Worm (Caenorhabditis elegans) whole organism, L4 larva: ENCODE data around the gene K12D12.4.
A peak's percentile ranks its signal among the peaks of the same experiment; 100 is the strongest.

Source experiments
- D1046.2 ChIP-seq: fragments of 200-800 bp; sonication (Bioruptor generic); IDR thresholded peaks from 2 replicates; pipeline ENCODE4 v1.3.6; 2022; ENCODE audit warnings: missing genetic modification characterization, missing compliant biosample characterization
- F37D6.2 ChIP-seq: sonication (generic microtip); optimal IDR thresholded peaks from 2 replicates; lab custom pipeline; 2016; ENCODE audit warnings: mild to moderate bottlenecking, missing genetic modification characterization, missing compliant biosample characterization
- F44E2.7 ChIP-seq: fragments of 200-800 bp; sonication (Bioruptor generic); IDR thresholded peaks from 2 replicates; pipeline ENCODE4 v2.1.2; 2022; ENCODE audit warnings: missing genetic modification characterization, missing compliant biosample characterization
- T20F7.1 ChIP-seq: fragments of 200-800 bp; sonication (Bioruptor generic); optimal IDR thresholded peaks from 2 replicates; lab custom pipeline; 2018; ENCODE audit warnings: mild to moderate bottlenecking, missing genetic modification characterization, missing compliant biosample characterization
- Y48G9A.11 ChIP-seq: fragments of 200-800 bp; sonication (Bioruptor generic); IDR thresholded peaks from 2 replicates; pipeline ENCODE4 v1.3.6; 2022; ENCODE audit warnings: missing genetic modification reagents, missing genetic modification characterization, missing compliant biosample characterization
- ZK337.2 ChIP-seq: fragments of 200-800 bp; sonication (Bioruptor generic); IDR thresholded peaks from 2 replicates; pipeline ENCODE4 v1.3.6; 2022; ENCODE audit warnings: missing genetic modification reagents, missing genetic modification characterization, missing compliant biosample characterization
- aly-2 ChIP-seq: sonication (generic microtip); optimal IDR thresholded peaks from 2 replicates; lab custom pipeline; 2018; ENCODE audit warnings: missing biosample characterization, missing genetic modification characterization
- ama-1 ChIP-seq: fragments of 150-350 bp; optimal IDR thresholded peaks from 2 replicates; lab custom pipeline; 2014; ENCODE audit warnings: inconsistent platforms, mixed read lengths
- arid-1 ChIP-seq: fragments of 200-800 bp; sonication (Bioruptor generic); conservative IDR thresholded peaks from 2 replicates; pipeline ENCODE4 v1.3.6; 2022; ENCODE audit warnings: missing genetic modification reagents, missing genetic modification characterization, missing compliant biosample characterization
- attf-4 ChIP-seq: sonication (generic microtip); optimal IDR thresholded peaks from 3 replicates; lab custom pipeline; 2017; ENCODE audit warnings: missing biosample characterization, missing genetic modification characterization
- ceh-20 ChIP-seq: fragments of 200-800 bp; sonication (Bioruptor generic); IDR thresholded peaks from 2 replicates; pipeline ENCODE4 v1.3.6; 2022; ENCODE audit warnings: missing genetic modification reagents, missing genetic modification characterization, missing compliant biosample characterization
- ceh-44 ChIP-seq: fragments of 200-800 bp; sonication (Bioruptor generic); IDR thresholded peaks from 2 replicates; pipeline ENCODE4 v1.3.6; 2022; ENCODE audit warnings: missing genetic modification reagents, missing genetic modification characterization, missing compliant biosample characterization
- cey-2 ChIP-seq: sonication (generic microtip); optimal IDR thresholded peaks from 3 replicates; lab custom pipeline; 2017; ENCODE audit warnings: missing genetic modification characterization, mild to moderate bottlenecking, missing compliant biosample characterization, antibody characterized with exemption, borderline replicate concordance; ENCODE audit not compliant: insufficient read depth
- ctbp-1 ChIP-seq: fragments of 200-800 bp; sonication (Bioruptor generic); IDR thresholded peaks from 2 replicates; pipeline ENCODE4 v1.3.6; 2022; ENCODE audit warnings: missing genetic modification reagents, missing genetic modification characterization, missing compliant biosample characterization
- daf-19 ChIP-seq: fragments of 200-800 bp; sonication (Bioruptor generic); conservative IDR thresholded peaks from 2 replicates; pipeline ENCODE4 v1.3.6; 2022; ENCODE audit warnings: missing genetic modification characterization, missing compliant biosample characterization
- dmd-8 ChIP-seq: fragments of 200-800 bp; sonication (Bioruptor generic); IDR thresholded peaks from 2 replicates; pipeline ENCODE4 v1.3.6; 2022; ENCODE audit warnings: missing genetic modification characterization, missing compliant biosample characterization
- duxl-1 ChIP-seq: sonication (generic microtip); optimal IDR thresholded peaks from 2 replicates; lab custom pipeline; 2016; ENCODE audit warnings: mild to moderate bottlenecking, missing genetic modification characterization, moderate library complexity, missing compliant biosample characterization; ENCODE audit not compliant: poor library complexity
- egl-27 ChIP-seq: sonication (generic microtip); optimal IDR thresholded peaks from 3 replicates; lab custom pipeline; 2017; ENCODE audit warnings: missing biosample characterization, missing genetic modification reagents, missing genetic modification characterization
- gei-8 ChIP-seq: fragments of 200-800 bp; sonication (Bioruptor generic); optimal IDR thresholded peaks from 2 replicates; lab custom pipeline; 2018; ENCODE audit warnings: mild to moderate bottlenecking, missing genetic modification characterization, missing compliant biosample characterization
- hif-1 ChIP-seq, 2 experiments: sonication (generic microtip); optimal IDR thresholded peaks; 2 replicates each; lab custom pipeline; 2016 to 2017; ENCODE audit warnings: missing compliant biosample characterization in 2 of 2, missing genetic modification characterization in 2 of 2, missing genetic modification reagents in 2 of 2, missing genotype in 2 of 2, mild to moderate bottlenecking in 1 of 2
- hlh-30 ChIP-seq: sonication (generic microtip); optimal IDR thresholded peaks from 2 replicates; lab custom pipeline; 2017; ENCODE audit warnings: antibody characterized with exemption, mild to moderate bottlenecking, missing genetic modification characterization, missing compliant biosample characterization; ENCODE audit not compliant: insufficient read depth
- jun-1 ChIP-seq: fragments of 150-350 bp; optimal IDR thresholded peaks from 2 replicates; lab custom pipeline; 2014; ENCODE audit warnings: missing biosample characterization, missing genetic modification reagents, missing genetic modification characterization
- lin-1 ChIP-seq: fragments of 200-800 bp; sonication (Bioruptor generic); IDR thresholded peaks from 2 replicates; pipeline ENCODE4 v1.3.6; 2022; ENCODE audit warnings: missing genetic modification reagents, missing genetic modification characterization, missing compliant biosample characterization
- lin-38 ChIP-seq: fragments of 200-800 bp; sonication (Bioruptor generic); IDR thresholded peaks from 2 replicates; pipeline ENCODE4 v1.3.6; 2022; ENCODE audit warnings: missing genetic modification reagents, missing genetic modification characterization, missing compliant biosample characterization
- lin-39 ChIP-seq: fragments of 150-350 bp; optimal IDR thresholded peaks from 2 replicates; lab custom pipeline; 2014; ENCODE audit warnings: missing biosample characterization, missing genetic modification reagents, missing genetic modification characterization
- madf-5 ChIP-seq, 2 experiments: fragments of 200-800 bp; sonication (Bioruptor generic); IDR thresholded peaks; 2 replicates each; pipeline ENCODE4 v1.3.6; 2022; ENCODE audit warnings: missing compliant biosample characterization in 2 of 2, missing genetic modification characterization in 2 of 2
- mdl-1 ChIP-seq, 2 experiments: fragments of 150-350 bp in 1 of 2; sonication (generic microtip) in 1 of 2; optimal IDR thresholded peaks; 2 replicates each; lab custom pipeline; 2014 to 2017; ENCODE audit warnings: missing biosample characterization in 2 of 2, missing genetic modification characterization in 2 of 2
- mxl-2 ChIP-seq: fragments of 200-800 bp; sonication (Bioruptor generic); conservative IDR thresholded peaks from 2 replicates; pipeline ENCODE4 v1.3.6; 2022; ENCODE audit warnings: missing genetic modification reagents, missing genetic modification characterization, missing compliant biosample characterization
- nhr-25 ChIP-seq: sonication (generic microtip); optimal IDR thresholded peaks from 2 replicates; lab custom pipeline; 2017; ENCODE audit warnings: missing genetic modification characterization, mild to moderate bottlenecking, missing compliant biosample characterization, antibody characterized with exemption, moderate library complexity, borderline replicate concordance; ENCODE audit not compliant: insufficient read depth
- nhr-28 ChIP-seq: fragments of 150-350 bp; optimal IDR thresholded peaks from 2 replicates; lab custom pipeline; 2014; ENCODE audit warnings: missing biosample characterization, missing genetic modification characterization
- pha-4 ChIP-seq, 2 experiments: fragments of 150-350 bp in 1 of 2; fragments of 200-800 bp in 1 of 2; sonication (Bioruptor generic) in 1 of 2; IDR thresholded peaks in 1 of 2; optimal IDR thresholded peaks in 1 of 2; 2 replicates each; pipeline versions ENCODE4 v1.3.6 to Lab custom; 2014 to 2022; ENCODE audit warnings: missing genetic modification characterization in 2 of 2, missing genetic modification reagents in 2 of 2, missing biosample characterization in 1 of 2, missing compliant biosample characterization in 1 of 2
- php-3 ChIP-seq: fragments of 200-800 bp; sonication (Bioruptor generic); IDR thresholded peaks from 2 replicates; pipeline ENCODE4 v1.3.6; 2022; ENCODE audit warnings: missing genetic modification reagents, missing genetic modification characterization, missing compliant biosample characterization
- rbr-2 ChIP-seq: sonication (generic microtip); optimal IDR thresholded peaks from 2 replicates; lab custom pipeline; 2016; ENCODE audit warnings: missing genotype, missing genetic modification characterization, missing compliant biosample characterization
- sdz-12 ChIP-seq: fragments of 200-800 bp; sonication (Bioruptor generic); optimal IDR thresholded peaks from 2 replicates; lab custom pipeline; 2018; ENCODE audit warnings: mild to moderate bottlenecking, missing genetic modification characterization, missing compliant biosample characterization
- set-16 ChIP-seq: fragments of 200-800 bp; sonication (Bioruptor generic); IDR thresholded peaks from 2 replicates; pipeline ENCODE4 v1.3.6; 2022; ENCODE audit warnings: missing genetic modification reagents, missing genetic modification characterization, missing compliant biosample characterization
- snpc-4 ChIP-seq: fragments of 150-350 bp; optimal IDR thresholded peaks from 2 replicates; lab custom pipeline; 2014; ENCODE audit warnings: missing biosample characterization, missing genetic modification characterization
- unc-130 ChIP-seq: sonication (generic microtip); optimal IDR thresholded peaks from 2 replicates; lab custom pipeline; 2016; ENCODE audit warnings: missing genetic modification reagents, missing genetic modification characterization, missing compliant biosample characterization
- unc-62 ChIP-seq, 3 experiments: fragments of 150-350 bp in 1 of 3; sonication (generic microtip); optimal IDR thresholded peaks in 2 of 3; peaks in 1 of 3; 1 replicate in 1 of 3; 2 replicates in 2 of 3; lab custom pipeline; 2014 to 2017; ENCODE audit warnings: missing biosample characterization in 3 of 3, missing genetic modification characterization in 3 of 3, missing genetic modification reagents in 3 of 3, missing genotype in 1 of 3
- vab-7 ChIP-seq: fragments of 200-800 bp; sonication (Bioruptor generic); IDR thresholded peaks from 2 replicates; pipeline ENCODE4 v1.3.6; 2022; ENCODE audit warnings: missing genetic modification reagents, missing genetic modification characterization, missing compliant biosample characterization
- zfp-3 ChIP-seq: fragments of 200-800 bp; sonication (Bioruptor generic); conservative IDR thresholded peaks from 2 replicates; pipeline ENCODE4 v1.3.6; 2022; ENCODE audit warnings: missing genetic modification reagents, missing genetic modification characterization, missing compliant biosample characterization
- zip-11 ChIP-seq: fragments of 200-800 bp; sonication (Bioruptor generic); IDR thresholded peaks from 2 replicates; pipeline ENCODE4 v1.3.6; 2022; ENCODE audit warnings: missing genetic modification characterization, missing compliant biosample characterization
- ztf-11 ChIP-seq: fragments of 150-350 bp; optimal IDR thresholded peaks from 2 replicates; lab custom pipeline; 2014; ENCODE audit warnings: missing biosample characterization, missing genetic modification characterization

K12D12.4 gene

ce11 chrII:11887724-11888123 is 22.2 kb upstream of the K12D12.4 start:
- TF ChIP-seq attf-4 (tag; lab: Kevin White, UChicago) (no peak), jun-1 (tag; lab: Kevin White, UChicago) (no peak), unc-62 (GFP tag; optimal IDR thresholded peaks at IDR 0.05 in 1 of 2; lab: Kevin White, UChicago) (peak in 1 of 2 experiments; percentile 14), unc-62 (tag; optimal IDR thresholded peaks at IDR 0.05; lab: Kevin White, UChicago) (no peak)

- TF ChIP-seq daf-19 (GFP tag; lab: Robert Waterston, UW) (no peak), cey-2 (tag; lab: Kevin White, UChicago) (no peak), zfp-3 (GFP tag; lab: Robert Waterston, UW) (no peak), vab-7 (GFP tag; lab: Robert Waterston, UW) (no peak), pha-4 (GFP tag; IDR thresholded peaks at IDR 0.05; lab: Robert Waterston, UW) (no peak), pha-4 (tag; optimal IDR thresholded peaks at IDR 0.05; lab: Kevin White, UChicago) (no peak), snpc-4 (no peak), ama-1 (lab: Kevin White, UChicago) (no peak), T20F7.1 (GFP tag; lab: Kevin White, UChicago) (no peak), rbr-2 (tag; lab: Kevin White, UChicago) (no peak), gei-8 (GFP tag; lab: Kevin White, UChicago) (no peak)
Measured at ce11 chrII:11883648-11884047, 18.1 kb upstream of the K12D12.4 start, which contains the start of gene ZK930.6. TSS of gene ZK930.6 (plus strand) at chrII:11883948.

- no peak for TF ChIP-seq lin-1 (GFP tag; lab: Robert Waterston, UW)
- TF ChIP-seq duxl-1 (tag; lab: Kevin White, UChicago) = no peak
- no peak for TF ChIP-seq rbr-2 (tag; lab: Kevin White, UChicago)
- peak; percentile 98 for TF ChIP-seq aly-2 (tag; lab: Kevin White, UChicago)
- TF ChIP-seq hif-1 (tag; optimal IDR thresholded peaks at IDR 0.05; lab: Kevin White, UChicago) = no peak
- no peak for TF ChIP-seq dmd-8 (GFP tag; lab: Robert Waterston, UW)
- peak in 1 of 2 experiments; percentile 70; a peak in 1 of 4 replicates for TF ChIP-seq madf-5 (GFP tag; IDR thresholded peaks at IDR 0.05; lab: Robert Waterston, UW)
- 0 out of 2 replicates have a peak, but pooled peaks have one; percentile 26 for TF ChIP-seq zip-11
- no peak for TF ChIP-seq nhr-25
- no peak for TF ChIP-seq ztf-11
- TF ChIP-seq mxl-2 (GFP tag; lab: Robert Waterston, UW) = peak; percentile 21; the same call in 1 of the 2 replicates
- no peak for TF ChIP-seq hlh-30 (tag; lab: Kevin White, UChicago)
- TF ChIP-seq ceh-44 = no peak
- TF ChIP-seq nhr-28 (tag; lab: Kevin White, UChicago) = no peak
- no peak for TF ChIP-seq sdz-12
- TF ChIP-seq egl-27 = no peak
- TF ChIP-seq ceh-20 (GFP tag; lab: Robert Waterston, UW) = no peak
- TF ChIP-seq lin-38 (GFP tag; lab: Robert Waterston, UW) = peak; percentile 75
- TF ChIP-seq php-3 (GFP tag; lab: Robert Waterston, UW) = no peak
- TF ChIP-seq Y48G9A.11 (GFP tag; lab: Robert Waterston, UW) = peak; percentile 36; the same call in 1 of the 2 replicates
- TF ChIP-seq lin-39 = no peak
- TF ChIP-seq ZK337.2 (GFP tag; lab: Robert Waterston, UW) = no peak
- TF ChIP-seq jun-1 (tag; lab: Kevin White, UChicago) = no peak
- TF ChIP-seq set-16 (GFP tag; lab: Robert Waterston, UW) = no peak
- TF ChIP-seq unc-130 = peak; percentile 34
- TF ChIP-seq F44E2.7 (GFP tag; lab: Robert Waterston, UW) = no peak
- peak; percentile 63; the same call in 1 of the 2 replicates for TF ChIP-seq pha-4 (GFP tag; IDR thresholded peaks at IDR 0.05; lab: Robert Waterston, UW)
- TF ChIP-seq pha-4 (tag; optimal IDR thresholded peaks at IDR 0.05; lab: Kevin White, UChicago) = no peak
- TF ChIP-seq D1046.2 = peak; percentile 59; the same call in 1 of the 2 replicates
- TF ChIP-seq snpc-4 = no peak
- no peak for TF ChIP-seq ctbp-1 (GFP tag; lab: Robert Waterston, UW)
- TF ChIP-seq F37D6.2 (tag; lab: Kevin White, UChicago) = no peak
- peak; percentile 52; the same call in 1 of the 2 replicates for TF ChIP-seq arid-1 (GFP tag; lab: Robert Waterston, UW)
- TF ChIP-seq mdl-1 (tag; optimal IDR thresholded peaks at IDR 0.05; lab: Kevin White, UChicago) = no peak
Measured at ce11 chrII:11880456-11881353, 15.2 kb upstream of the K12D12.4 start.
